Fruit fly (Drosophila melanogaster): ENCODE measurements around the gene spen.

The spen gene

DNA sequence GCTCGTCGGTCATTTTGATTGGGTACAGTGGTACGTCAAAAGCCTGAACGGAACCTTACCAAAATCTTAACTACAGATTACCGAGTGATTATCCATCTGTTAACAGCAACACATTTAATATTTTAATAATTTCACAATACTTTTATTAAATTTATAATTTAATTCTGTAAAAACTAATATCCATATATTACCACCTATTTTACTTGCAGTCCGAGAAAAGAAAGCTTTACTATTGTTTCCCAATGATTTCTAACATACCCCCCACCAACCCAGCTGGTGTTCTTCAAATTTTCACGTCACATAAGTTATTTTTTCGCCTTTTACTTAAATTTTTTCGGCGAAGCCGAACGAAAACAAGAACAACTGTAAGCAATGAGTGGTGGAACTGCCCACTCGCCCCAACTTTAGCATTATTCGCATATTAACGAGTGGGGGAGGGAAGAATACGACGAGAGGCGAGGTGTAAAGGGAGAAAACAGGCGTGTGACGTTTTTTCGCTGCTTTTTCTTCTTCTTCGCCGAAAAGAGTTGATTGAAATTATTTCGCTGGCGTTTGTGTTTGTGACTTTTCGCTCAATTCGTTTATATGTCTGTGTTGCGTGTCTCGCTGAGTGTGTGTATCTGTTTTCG is 89.1 kb downstream of the spen start:
- no peak for TF ChIP-seq CG7357 (GFP tag; IDR thresholded peaks at IDR 0.05)
- no peak for TF ChIP-seq CG7271 (tag; optimal IDR thresholded peaks at IDR 0.05)
- peak in 1 of 3 experiments; percentile 27 for TF ChIP-seq lola (GFP tag; optimal IDR thresholded peaks at IDR 0.05)
- no peak for TF ChIP-seq CG4404 (GFP tag; IDR thresholded peaks at IDR 0.05)
- no peak for TF ChIP-seq stc (GFP tag; IDR thresholded peaks at IDR 0.05)
- no peak for TF ChIP-seq Neu2 (GFP tag; optimal IDR thresholded peaks at IDR 0.05; ENCODE audit: borderline replicate concordance)
- no peak for TF ChIP-seq CG3065 (GFP tag; optimal IDR thresholded peaks at IDR 0.05)
- no peak for TF ChIP-seq H2.0 (GFP tag; IDR thresholded peaks at IDR 0.05)
- TF ChIP-seq chif (GFP tag; optimal IDR thresholded peaks at IDR 0.05) = no peak
- no peak for TF ChIP-seq usp (GFP tag; optimal IDR thresholded peaks at IDR 0.05)
- TF ChIP-seq pfk (GFP tag; optimal IDR thresholded peaks at IDR 0.05) = no peak
- no peak for TF ChIP-seq kni (GFP tag; optimal IDR thresholded peaks at IDR 0.05)
- TF ChIP-seq Hr3 (GFP tag; optimal IDR thresholded peaks at IDR 0.05) = peak; percentile 33
- peak; percentile 54 for TF ChIP-seq CG6854 (GFP tag; optimal IDR thresholded peaks at IDR 0.05)
- TF ChIP-seq CG30431 (GFP tag; optimal IDR thresholded peaks at IDR 0.05) = no peak
- no peak for TF ChIP-seq CG4854 (GFP tag; optimal IDR thresholded peaks at IDR 0.05)
- TF ChIP-seq CG1647 (GFP tag; optimal IDR thresholded peaks at IDR 0.05) = no peak
- TF ChIP-seq btn (GFP tag; optimal IDR thresholded peaks at IDR 0.05) = no peak
- no peak for TF ChIP-seq CrebB (tag; optimal IDR thresholded peaks at IDR 0.05)
- peak; percentile 66 for TF ChIP-seq CG2120 (GFP tag; optimal IDR thresholded peaks at IDR 0.05)
- TF ChIP-seq sqz (GFP tag; optimal IDR thresholded peaks at IDR 0.05) = no peak
- 0 out of 2 replicates have a peak, but pooled peaks have one; percentile 38 for TF ChIP-seq CG14441 (GFP tag; IDR thresholded peaks at IDR 0.05)
- TF ChIP-seq hbn (GFP tag; IDR thresholded peaks at IDR 0.05; ENCODE audit: partially characterized antibody) = no peak
- TF ChIP-seq CG7963 (GFP tag; IDR thresholded peaks at IDR 0.05; ENCODE audit: partially characterized antibody) = no peak
- TF ChIP-seq CG6175 (GFP tag; IDR thresholded peaks at IDR 0.05) = no peak
- no peak for TF ChIP-seq z (GFP tag; IDR thresholded peaks at IDR 0.05)
- peak; percentile 9 for TF ChIP-seq Asciz (GFP tag; optimal IDR thresholded peaks at IDR 0.05)
- no peak for TF ChIP-seq Mrtf (GFP tag; IDR thresholded peaks at IDR 0.05)
- no peak for TF ChIP-seq CG3726 (GFP tag; IDR thresholded peaks at IDR 0.05)
- no peak for TF ChIP-seq fd96Cb (tag; optimal IDR thresholded peaks at IDR 0.05)
- TF ChIP-seq Bgb (GFP tag; IDR thresholded peaks at IDR 0.05; ENCODE audit: partially characterized antibody) = peak; percentile 42; the same call in 1 of the 2 replicates
- no peak for TF ChIP-seq CG4730 (GFP tag; IDR thresholded peaks at IDR 0.05)
- peak; percentile 63 for TF ChIP-seq Dek (tag; optimal IDR thresholded peaks at IDR 0.05)
- TF ChIP-seq ham (GFP tag; IDR thresholded peaks at IDR 0.05) = no peak
- TF ChIP-seq CG4707 (GFP tag; optimal IDR thresholded peaks at IDR 0.05) = no peak
- peak; percentile 50 for TF ChIP-seq Sox100B (GFP tag; optimal IDR thresholded peaks at IDR 0.05)
- TF ChIP-seq CG13624 (GFP tag; optimal IDR thresholded peaks at IDR 0.05) = no peak
- TF ChIP-seq CG1529 (GFP tag; optimal IDR thresholded peaks at IDR 0.05) = no peak
- TF ChIP-seq tx (GFP tag; optimal IDR thresholded peaks at IDR 0.05) = no peak
- peak; percentile 92 for TF ChIP-seq crol (GFP tag; IDR thresholded peaks at IDR 0.05)
- TF ChIP-seq CG3995 (GFP tag; optimal IDR thresholded peaks at IDR 0.05) = no peak
- no peak for TF ChIP-seq knrl (GFP tag; IDR thresholded peaks at IDR 0.05; ENCODE audit: partially characterized antibody)
- peak; percentile 16 for TF ChIP-seq CG5180 (GFP tag; optimal IDR thresholded peaks at IDR 0.05)
- TF ChIP-seq ap (GFP tag; IDR thresholded peaks at IDR 0.05) = no peak
- no peak for TF ChIP-seq Pdp1 (GFP tag; optimal IDR thresholded peaks at IDR 0.05)
- TF ChIP-seq tup (GFP tag; optimal IDR thresholded peaks at IDR 0.05) = no peak
- TF ChIP-seq CG11695 (GFP tag; IDR thresholded peaks at IDR 0.05) = peak; percentile 57; the same call in 1 of the 3 replicates
- peak; percentile 75 for TF ChIP-seq gem (tag; optimal IDR thresholded peaks at IDR 0.05)
- no peak for TF ChIP-seq fd102C (GFP tag; optimal IDR thresholded peaks at IDR 0.05)
- peak; percentile 43 for TF ChIP-seq Blimp-1 (GFP tag; optimal IDR thresholded peaks at IDR 0.05)
